Fruit fly (Drosophila melanogaster): Measurements from ENCODE around the gene IP3K1.

IP3K1 gene

DNA sequence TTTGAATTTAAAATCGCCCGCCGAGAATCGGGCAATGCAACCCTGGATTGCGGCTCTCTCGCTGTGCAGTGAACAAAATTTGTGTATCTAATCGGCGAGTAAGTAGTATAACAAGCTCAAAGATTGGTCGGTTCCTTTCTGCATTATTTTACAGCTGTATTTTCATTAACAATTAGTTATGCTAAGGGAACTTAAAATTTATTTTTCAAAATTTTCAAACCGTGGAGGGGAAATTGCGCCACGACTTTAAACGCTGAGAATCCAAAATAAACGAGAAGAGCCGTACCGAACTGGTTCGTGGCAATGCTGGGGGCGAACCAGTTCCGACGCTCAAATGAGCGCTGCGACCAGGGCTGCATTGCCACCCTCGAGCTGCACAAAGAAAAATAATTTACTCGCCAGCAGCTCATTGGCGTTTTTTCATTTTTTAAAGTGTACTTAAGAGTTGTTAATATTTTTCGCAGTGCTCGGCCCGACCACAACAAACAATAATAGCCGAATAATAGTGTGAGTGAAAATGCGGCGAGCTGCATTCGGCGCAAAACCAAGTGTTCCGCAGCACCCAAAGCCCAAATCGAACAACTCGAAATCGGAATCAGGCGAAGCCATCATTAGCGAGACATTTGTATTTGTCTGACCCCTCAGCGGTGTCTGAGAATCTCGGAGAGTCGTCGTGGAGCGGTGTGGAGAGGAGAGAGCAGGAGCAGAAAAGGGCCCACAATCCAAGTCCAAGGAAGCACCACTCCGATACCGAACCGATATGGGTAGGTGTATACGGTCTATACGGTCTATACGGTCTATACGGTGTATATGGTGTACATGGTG lies 24.0 kb upstream of the IP3K1 start, which contains the start of gene zf30C:
zf30C (plus strand) TSS at position 353 of the 825 bp plus-strand sequence.
- TF ChIP-seq Dll (optimal IDR thresholded peaks at IDR 0.05) (no peak), EcR (GFP tag; optimal IDR thresholded peaks at IDR 0.05) (no peak), psq (optimal IDR thresholded peaks at IDR 0.05) (no peak), usp (GFP tag; optimal IDR thresholded peaks at IDR 0.05) (no peak), CG8478 (optimal IDR thresholded peaks at IDR 0.05) (no peak), pan (optimal IDR thresholded peaks at IDR 0.05) (no peak)

- no peak for TF ChIP-seq usp (GFP tag; optimal IDR thresholded peaks at IDR 0.05)
- TF ChIP-seq Dll (optimal IDR thresholded peaks at IDR 0.05) = no peak
- TF ChIP-seq CG8478 (optimal IDR thresholded peaks at IDR 0.05) = no peak
- TF ChIP-seq EcR (GFP tag; optimal IDR thresholded peaks at IDR 0.05) = no peak
- TF ChIP-seq pan (optimal IDR thresholded peaks at IDR 0.05) = no peak
- no peak for TF ChIP-seq psq (optimal IDR thresholded peaks at IDR 0.05)
Observed at dm6 chr2L:9758856-9759255, 23.3 kb upstream of the IP3K1 start.

DNA sequence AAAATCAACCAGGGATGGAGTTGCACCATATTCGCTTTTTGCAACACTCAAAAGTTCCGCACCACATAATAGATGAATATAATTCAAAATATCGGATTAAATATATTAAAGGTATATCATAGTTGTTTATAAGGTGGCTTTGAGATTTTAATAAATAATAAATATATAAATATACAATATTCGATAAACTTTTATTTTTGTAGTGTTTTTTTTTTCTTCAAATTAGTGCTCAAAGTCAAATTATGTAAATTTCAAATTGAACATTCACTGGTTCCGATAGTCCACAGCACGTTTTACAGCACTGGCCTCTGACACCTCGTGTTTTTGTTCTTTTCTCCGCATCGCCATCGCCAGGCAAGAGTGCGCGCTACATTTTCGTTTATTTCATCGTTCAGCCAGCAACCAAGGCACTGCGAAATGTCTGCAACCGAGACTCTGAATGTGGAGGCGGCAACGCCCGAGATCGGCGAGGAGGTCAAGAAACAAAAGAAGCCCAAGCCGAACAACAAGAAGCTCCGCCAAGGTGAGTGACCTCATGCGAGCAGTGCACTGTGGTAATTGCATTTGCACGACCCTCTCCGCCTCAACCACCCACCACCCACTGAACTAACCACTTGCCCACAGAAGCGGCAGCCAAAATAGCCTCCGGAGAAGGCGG lies 18.8 kb upstream of the IP3K1 start, which contains the start of the genes Taf11 and und:
Taf11 (minus strand) TSS at position 51 of the 658 bp plus-strand sequence.
und (plus strand) TSS at position 158 of the 658 bp plus-strand sequence.
- no peak for TF ChIP-seq CG8478 (optimal IDR thresholded peaks at IDR 0.05)
- TF ChIP-seq EcR (GFP tag; optimal IDR thresholded peaks at IDR 0.05) = peak in 1 of 2 experiments; percentile 95
- no peak for TF ChIP-seq Dll (optimal IDR thresholded peaks at IDR 0.05)
- no peak for TF ChIP-seq pan (optimal IDR thresholded peaks at IDR 0.05)

- TF ChIP-seq Dll (optimal IDR thresholded peaks at IDR 0.05) (no peak), psq (optimal IDR thresholded peaks at IDR 0.05) (no peak), pan (optimal IDR thresholded peaks at IDR 0.05) (no peak), EcR (GFP tag; optimal IDR thresholded peaks at IDR 0.05) (no peak), usp (GFP tag; optimal IDR thresholded peaks at IDR 0.05) (no peak), CG8478 (optimal IDR thresholded peaks at IDR 0.05) (no peak)
Observed at dm6 chr2L:9766758-9767157, 15.4 kb upstream of the IP3K1 start, which contains the start of gene CG4017. Gene CG4017 (plus strand): TSS chr2L:9767058.

dm6 chr2L:9768735-9769134 lies 13.4 kb upstream of the IP3K1 start, which contains the start of gene CG17633:
Gene CG17633 (plus strand): TSS chr2L:9769060.
- TF ChIP-seq usp (GFP tag; optimal IDR thresholded peaks at IDR 0.05) = no peak
- no peak for TF ChIP-seq pan (optimal IDR thresholded peaks at IDR 0.05)
- no peak for TF ChIP-seq EcR (GFP tag; optimal IDR thresholded peaks at IDR 0.05)
- no peak for TF ChIP-seq Dll (optimal IDR thresholded peaks at IDR 0.05)
- no peak for TF ChIP-seq CG8478 (optimal IDR thresholded peaks at IDR 0.05)
- no peak for TF ChIP-seq psq (optimal IDR thresholded peaks at IDR 0.05)

DNA sequence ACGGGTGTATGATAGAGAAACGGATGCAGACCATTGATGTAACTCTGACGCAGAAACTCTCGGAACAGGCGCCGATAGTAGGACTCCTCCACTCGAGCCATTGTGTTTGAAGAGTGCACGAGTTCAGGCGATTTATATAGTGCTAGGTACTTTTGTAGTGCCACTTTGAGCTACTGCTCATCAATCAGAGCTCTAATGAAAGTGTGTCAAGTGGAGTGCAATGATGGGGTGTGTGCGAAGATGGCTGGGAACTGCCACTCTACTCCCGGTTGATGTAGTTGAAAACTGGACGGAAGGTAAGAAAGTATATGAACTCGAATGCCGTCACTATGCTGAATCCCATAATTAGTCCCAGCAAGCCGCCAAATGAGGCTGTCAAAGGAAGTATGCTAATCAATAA lies 11.3 kb upstream of the IP3K1 start, which contains the start of gene ppk18:
ppk18 (minus strand) TSS at position 101 of the 400 bp plus-strand sequence.
- TF ChIP-seq CG8478 (optimal IDR thresholded peaks at IDR 0.05) (no peak), psq (optimal IDR thresholded peaks at IDR 0.05) (no peak), usp (GFP tag; optimal IDR thresholded peaks at IDR 0.05) (no peak), EcR (GFP tag; optimal IDR thresholded peaks at IDR 0.05) (no peak), Dll (optimal IDR thresholded peaks at IDR 0.05) (no peak), pan (optimal IDR thresholded peaks at IDR 0.05) (no peak)

DNA sequence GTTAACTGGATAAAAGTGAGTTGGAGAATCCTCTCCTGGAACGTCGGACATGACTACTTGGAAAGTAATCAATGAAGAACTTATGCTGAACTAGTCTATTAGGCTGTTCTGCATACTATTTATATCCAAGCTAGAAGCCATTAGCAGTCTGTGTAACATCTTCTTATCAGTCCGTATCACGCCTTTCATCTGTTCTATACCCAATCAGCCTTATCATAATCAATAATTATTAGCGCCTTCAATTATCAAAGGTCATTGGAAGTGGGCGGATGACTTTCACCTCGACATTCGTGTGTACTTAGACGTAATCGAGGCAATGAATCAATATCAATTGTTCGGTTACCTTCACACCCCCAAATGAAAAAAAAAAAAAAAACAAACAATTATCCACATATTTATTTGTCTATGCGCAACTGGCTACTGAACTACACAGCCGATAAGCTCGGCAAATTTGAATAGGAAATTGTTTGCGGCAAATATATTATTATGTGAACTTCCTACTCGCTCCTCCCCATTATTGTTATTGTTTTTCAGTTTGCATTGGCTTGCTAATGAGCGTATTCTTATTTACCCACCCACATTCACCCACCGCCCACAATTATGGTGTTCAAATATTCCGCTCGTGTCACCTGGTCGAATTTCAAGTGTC lies 7.1 kb upstream of the IP3K1 start, which contains the start of the genes ppk11 and ppk16:
ppk11 (minus strand) TSS at position 51 of the 649 bp plus-strand sequence.
ppk16 (minus strand) TSS at position 51 of the 649 bp plus-strand sequence.
- TF ChIP-seq psq (optimal IDR thresholded peaks at IDR 0.05) (no peak), usp (GFP tag; optimal IDR thresholded peaks at IDR 0.05) (no peak), pan (optimal IDR thresholded peaks at IDR 0.05) (no peak), EcR (GFP tag; optimal IDR thresholded peaks at IDR 0.05) (no peak), CG8478 (optimal IDR thresholded peaks at IDR 0.05) (no peak), Dll (optimal IDR thresholded peaks at IDR 0.05) (no peak)

DNA sequence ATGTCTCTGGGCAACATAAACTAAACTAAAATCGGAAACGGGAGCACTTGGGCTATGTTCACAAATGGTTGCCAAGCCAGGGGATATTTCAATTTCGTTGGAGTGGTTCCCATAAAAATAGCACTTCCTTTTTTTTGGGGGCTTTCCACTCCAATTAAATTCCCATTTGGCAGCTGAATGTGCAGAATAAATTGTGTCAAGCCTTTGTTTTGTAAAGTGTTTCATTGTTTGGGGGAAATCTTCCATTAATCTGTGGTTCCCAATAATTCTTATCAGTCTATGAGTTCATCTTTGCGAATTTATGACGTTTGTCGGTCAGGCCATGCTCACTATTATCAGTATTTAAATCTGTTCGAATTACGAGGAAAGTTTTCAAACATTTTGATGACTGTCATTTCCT lies 4.3 kb upstream of the IP3K1 start:
- TF ChIP-seq usp (GFP tag; optimal IDR thresholded peaks at IDR 0.05) = no peak
- TF ChIP-seq psq (optimal IDR thresholded peaks at IDR 0.05) = no peak
- no peak for TF ChIP-seq EcR (GFP tag; optimal IDR thresholded peaks at IDR 0.05)

dm6 chr2L:9778416-9778815 lies 3.8 kb upstream of the IP3K1 start:
- no peak for TF ChIP-seq CG8478 (optimal IDR thresholded peaks at IDR 0.05)

dm6 chr2L:9779147-9779546 lies 3.0 kb upstream of the IP3K1 start:
- TF ChIP-seq CG8478 (optimal IDR thresholded peaks at IDR 0.05) (no peak), EcR (GFP tag; optimal IDR thresholded peaks at IDR 0.05) (no peak), pan (optimal IDR thresholded peaks at IDR 0.05) (no peak), usp (GFP tag; optimal IDR thresholded peaks at IDR 0.05) (no peak), psq (optimal IDR thresholded peaks at IDR 0.05) (no peak), Dll (optimal IDR thresholded peaks at IDR 0.05) (no peak)

dm6 chr2L:9779754-9780153 lies 2.4 kb upstream of the IP3K1 start:
- TF ChIP-seq EcR (GFP tag; optimal IDR thresholded peaks at IDR 0.05) (no peak), usp (GFP tag; optimal IDR thresholded peaks at IDR 0.05) (no peak), Dll (optimal IDR thresholded peaks at IDR 0.05) (no peak), psq (optimal IDR thresholded peaks at IDR 0.05) (no peak), CG8478 (optimal IDR thresholded peaks at IDR 0.05) (no peak), pan (optimal IDR thresholded peaks at IDR 0.05) (no peak)

- TF ChIP-seq usp (GFP tag; optimal IDR thresholded peaks at IDR 0.05) (no peak), CG8478 (optimal IDR thresholded peaks at IDR 0.05) (no peak), Dll (optimal IDR thresholded peaks at IDR 0.05) (no peak), EcR (GFP tag; optimal IDR thresholded peaks at IDR 0.05) (no peak), pan (optimal IDR thresholded peaks at IDR 0.05) (no peak), psq (optimal IDR thresholded peaks at IDR 0.05) (no peak)
Observed at dm6 chr2L:9783130-9783529, 946 bp downstream of the IP3K1 start.

Measured in whole organism.